Worm (Caenorhabditis elegans) whole organism, L2 larva: ENCODE measurements around the gene Y113G7A.22.

Source experiments
- ZK546.5 ChIP-seq: sonication (generic microtip); optimal IDR thresholded peaks from 2 replicates; lab custom pipeline; 2017; ENCODE audit warnings: missing biosample characterization, missing genetic modification characterization
- aly-2 ChIP-seq: fragments of 150-350 bp; optimal IDR thresholded peaks from 2 replicates; lab custom pipeline; 2014; ENCODE audit warnings: missing biosample characterization, missing genetic modification characterization
- egl-27 ChIP-seq: sonication (generic microtip); optimal IDR thresholded peaks from 3 replicates; lab custom pipeline; 2017; ENCODE audit warnings: missing biosample characterization, missing genetic modification reagents, missing genetic modification characterization
- lin-13 ChIP-seq: fragments of 150-350 bp; optimal IDR thresholded peaks from 2 replicates; lab custom pipeline; 2014; ENCODE audit warnings: missing biosample characterization, missing genetic modification reagents, missing genetic modification characterization
- lin-39 ChIP-seq: fragments of 150-350 bp; optimal IDR thresholded peaks from 2 replicates; lab custom pipeline; 2014; ENCODE audit warnings: missing biosample characterization, missing genetic modification reagents, missing genetic modification characterization
- lsy-2 ChIP-seq, 2 experiments: fragments of 150-350 bp in 1 of 2; sonication (generic microtip) in 1 of 2; optimal IDR thresholded peaks; 2 replicates each; lab custom pipeline; 2014 to 2017; ENCODE audit warnings: missing biosample characterization in 2 of 2, missing genetic modification characterization in 2 of 2
- mab-5 ChIP-seq: fragments of 150-350 bp; optimal IDR thresholded peaks from 2 replicates; lab custom pipeline; 2014; ENCODE audit warnings: missing biosample characterization, missing genetic modification characterization
- nhr-11 ChIP-seq: fragments of 150-350 bp; optimal IDR thresholded peaks from 2 replicates; lab custom pipeline; 2014; ENCODE audit warnings: missing biosample characterization, missing genetic modification characterization
- nhr-12 ChIP-seq: fragments of 150-350 bp; optimal IDR thresholded peaks from 2 replicates; lab custom pipeline; 2014; ENCODE audit warnings: missing biosample characterization, missing genetic modification characterization
- nhr-21 ChIP-seq: fragments of 150-350 bp; optimal IDR thresholded peaks from 2 replicates; lab custom pipeline; 2014; ENCODE audit warnings: missing biosample characterization, missing genetic modification characterization
- skn-1 ChIP-seq: sonication (generic microtip); optimal IDR thresholded peaks from 2 replicates; lab custom pipeline; 2017; ENCODE audit warnings: missing biosample characterization, missing genetic modification characterization
- zag-1 ChIP-seq: fragments of 150-350 bp; optimal IDR thresholded peaks from 2 replicates; lab custom pipeline; 2014; ENCODE audit warnings: missing biosample characterization, missing genetic modification characterization
- ztf-11 ChIP-seq: sonication (generic microtip); optimal IDR thresholded peaks from 2 replicates; lab custom pipeline; 2017; ENCODE audit warnings: missing biosample characterization, missing genetic modification characterization

ce11 chrV:20164059-20164892, 29.1 kb upstream of the Y113G7A.22 start, which contains the start of gene F19B2.5:
- TF ChIP-seq lin-39 (tag; lab: Kevin White, UChicago): no peak
- no peak for TF ChIP-seq lin-13 (GFP tag; lab: Kevin White, UChicago)
- peak in 1 of 2 experiments; percentile 35 for TF ChIP-seq lsy-2 (tag; optimal IDR thresholded peaks at IDR 0.05; lab: Kevin White, UChicago)
- TF ChIP-seq nhr-21 (tag; lab: Kevin White, UChicago): no peak
- no peak for TF ChIP-seq egl-27 (tag; lab: Kevin White, UChicago)
- TF ChIP-seq ztf-11 (tag; lab: Kevin White, UChicago): no peak
- no peak for TF ChIP-seq zag-1 (tag; lab: Kevin White, UChicago)
- TF ChIP-seq ZK546.5 (tag; lab: Kevin White, UChicago): no peak
- TF ChIP-seq aly-2 (tag; lab: Kevin White, UChicago): no peak
- no peak for TF ChIP-seq mab-5
- no peak for TF ChIP-seq nhr-12 (tag; lab: Kevin White, UChicago)
- TF ChIP-seq skn-1 (tag; lab: Kevin White, UChicago): no peak
- TF ChIP-seq nhr-11: no peak
